Fruit fly (Drosophila melanogaster) whole organism, adult: ENCODE results near the gene CCT1.

ENCODE experiments used
- CG11617 ChIP-seq: fragments of 200-800 bp; sonication (Bioruptor generic); optimal IDR thresholded peaks from 2 replicates; lab custom pipeline; 2017; ENCODE audit warnings: mild to moderate bottlenecking, missing biosample characterization, missing genetic modification reagents, missing genetic modification characterization
- CG12768 ChIP-seq: fragments of 200-800 bp; sonication (Bioruptor generic); optimal IDR thresholded peaks from 2 replicates; lab custom pipeline; 2017; ENCODE audit warnings: missing biosample characterization, missing genetic modification characterization, mild to moderate bottlenecking, moderate library complexity, missing genetic modification reagents
- CG14711 ChIP-seq: fragments of 200-800 bp; sonication (Bioruptor generic); optimal IDR thresholded peaks from 2 replicates; lab custom pipeline; 2018; ENCODE audit warnings: missing biosample characterization, mild to moderate bottlenecking, missing genetic modification characterization, moderate library complexity
- CG1620 ChIP-seq: fragments of 200-800 bp; sonication (Bioruptor generic); optimal IDR thresholded peaks from 2 replicates; lab custom pipeline; 2016; ENCODE audit warnings: missing biosample characterization, missing genetic modification characterization
- CG33017 ChIP-seq: fragments of 200-800 bp; sonication (Bioruptor generic); optimal IDR thresholded peaks from 2 replicates; lab custom pipeline; 2018; ENCODE audit warnings: missing biosample characterization, mild to moderate bottlenecking, missing genetic modification characterization, moderate library complexity
- CG5204 ChIP-seq: fragments of 200-800 bp; sonication (Bioruptor generic); optimal IDR thresholded peaks from 2 replicates; lab custom pipeline; 2016; ENCODE audit warnings: missing biosample characterization, missing genetic modification characterization
- CG7045 ChIP-seq: fragments of 200-800 bp; sonication (Bioruptor generic); optimal IDR thresholded peaks from 2 replicates; lab custom pipeline; 2017; ENCODE audit warnings: missing biosample characterization, mild to moderate bottlenecking, missing genetic modification characterization
- CG7101 ChIP-seq: fragments of 200-800 bp; sonication (Bioruptor generic); optimal IDR thresholded peaks from 2 replicates; lab custom pipeline; 2018; ENCODE audit warnings: missing biosample characterization, mild to moderate bottlenecking, missing genetic modification characterization, moderate library complexity
- Clk ChIP-seq: fragments of 200-800 bp; sonication (Bioruptor generic); optimal IDR thresholded peaks from 2 replicates; lab custom pipeline; 2017; ENCODE audit warnings: missing biosample characterization, missing genetic modification characterization
- Crg-1 ChIP-seq: fragments of 200-800 bp; sonication (Bioruptor generic); optimal IDR thresholded peaks from 2 replicates; lab custom pipeline; 2016; ENCODE audit warnings: missing biosample characterization, missing genetic modification characterization
- Hr96 ChIP-seq: fragments of 200-800 bp; sonication (Bioruptor generic); optimal IDR thresholded peaks from 2 replicates; lab custom pipeline; 2016; ENCODE audit warnings: missing biosample characterization, missing genetic modification characterization
- Mnt ChIP-seq: fragments of 200-800 bp; sonication (Bioruptor generic); optimal IDR thresholded peaks from 2 replicates; lab custom pipeline; 2016; ENCODE audit warnings: missing biosample characterization, mild to moderate bottlenecking, missing genetic modification characterization
- bab1 ChIP-seq: fragments of 200-800 bp; sonication (Bioruptor generic); optimal IDR thresholded peaks from 3 replicates; lab custom pipeline; 2019; ENCODE audit warnings: missing biosample characterization, mild to moderate bottlenecking, missing genetic modification characterization, moderate library complexity
- cic ChIP-seq: fragments of 200-800 bp; sonication (Bioruptor generic); optimal IDR thresholded peaks from 2 replicates; lab custom pipeline; 2017; ENCODE audit warnings: missing biosample characterization, mild to moderate bottlenecking, missing genetic modification characterization, moderate library complexity
- kay ChIP-seq: fragments of 200-800 bp; sonication (Bioruptor generic); peaks from one replicate; lab custom pipeline; 2016; ENCODE audit warnings: missing biosample characterization, missing genetic modification characterization, borderline replicate concordance
- ovo ChIP-seq: fragments of 200-800 bp; sonication (Bioruptor generic); optimal IDR thresholded peaks from 2 replicates; lab custom pipeline; 2016; ENCODE audit warnings: missing biosample characterization, missing genetic modification characterization
- pad ChIP-seq: fragments of 200-800 bp; sonication (Bioruptor generic); optimal IDR thresholded peaks from 3 replicates; lab custom pipeline; 2017; ENCODE audit warnings: missing biosample characterization, missing genetic modification characterization, mild to moderate bottlenecking, moderate library complexity, missing genetic modification reagents
- tj ChIP-seq: fragments of 200-800 bp; sonication (Bioruptor generic); optimal IDR thresholded peaks from 3 replicates; lab custom pipeline; 2017; ENCODE audit warnings: missing biosample characterization, mild to moderate bottlenecking, missing genetic modification characterization, moderate library complexity
- toe ChIP-seq: fragments of 200-800 bp; sonication (Bioruptor generic); optimal IDR thresholded peaks from 2 replicates; lab custom pipeline; 2016; ENCODE audit warnings: missing biosample characterization, missing genetic modification characterization

Gene CCT1

dm6 chr3R:22491088-22491879 is at the start of gene CCT1, which contains the start of gene tHMG1:
Gene CCT1, minus strand, starts transcription at chr3R:22491439.
Gene tHMG1, plus strand, starts transcription at chr3R:22491829.
- TF ChIP-seq CG11617 (GFP tag; lab: Kevin White, UChicago) (peak; percentile 24), Mnt (peak; percentile 71), CG7045 (GFP tag; lab: Kevin White, UChicago) (peak; percentile 41), CG12768 (GFP tag; lab: Kevin White, UChicago) (peak; percentile 0), toe (peak; percentile 49), bab1 (GFP tag; lab: Kevin White, UChicago) (peak; percentile 55), Hr96 (GFP tag; lab: Kevin White, UChicago) (peak; percentile 38), ovo (GFP tag; lab: Kevin White, UChicago) (no peak), pad (GFP tag; lab: Kevin White, UChicago) (no peak), kay (GFP tag; lab: Kevin White, UChicago) (peak; percentile 96)

dm6 chr3R:22540686-22541085 is 49.4 kb upstream of the CCT1 start:
- no peak for TF ChIP-seq Mnt
- no peak for TF ChIP-seq Hr96 (GFP tag; lab: Kevin White, UChicago)

- TF ChIP-seq CG14711 (no peak), tj (GFP tag; lab: Kevin White, UChicago) (peak; percentile 76), CG1620 (GFP tag; lab: Kevin White, UChicago) (no peak), Crg-1 (no peak)
These were observed 48.5 kb upstream of the CCT1 start, which contains the start of gene CG5326 for dm6 chr3R:22539762-22540161. Gene CG5326, minus strand, starts transcription at chr3R:22539919.

dm6 chr3R:22538877-22539276 is 47.6 kb upstream of the CCT1 start:
- TF ChIP-seq Crg-1 (no peak), toe (no peak), CG5204 (GFP tag; lab: Kevin White, UChicago) (no peak), CG7101 (tag; lab: Kevin White, UChicago) (no peak), Mnt (no peak), CG1620 (GFP tag; lab: Kevin White, UChicago) (no peak), CG33017 (tag; lab: Kevin White, UChicago) (no peak), pad (GFP tag; lab: Kevin White, UChicago) (no peak), CG7045 (GFP tag; lab: Kevin White, UChicago) (no peak), CG11617 (GFP tag; lab: Kevin White, UChicago) (no peak), CG12768 (GFP tag; lab: Kevin White, UChicago) (no peak), cic (GFP tag; lab: Kevin White, UChicago) (no peak), Hr96 (GFP tag; lab: Kevin White, UChicago) (no peak), kay (GFP tag; lab: Kevin White, UChicago) (no peak), tj (GFP tag; lab: Kevin White, UChicago) (no peak)

- no peak for TF ChIP-seq ovo (GFP tag; lab: Kevin White, UChicago)
These were observed 45.5 kb upstream of the CCT1 start for dm6 chr3R:22536504-22537423.

dm6 chr3R:22535945-22536344 is 44.7 kb upstream of the CCT1 start:
- TF ChIP-seq ovo (GFP tag; lab: Kevin White, UChicago): no peak
- TF ChIP-seq pad (GFP tag; lab: Kevin White, UChicago): no peak
- no peak for TF ChIP-seq CG7101 (tag; lab: Kevin White, UChicago)
- TF ChIP-seq Hr96 (GFP tag; lab: Kevin White, UChicago): no peak
- no peak for TF ChIP-seq CG33017 (tag; lab: Kevin White, UChicago)
- TF ChIP-seq toe: no peak
- no peak for TF ChIP-seq Mnt
- TF ChIP-seq CG5204 (GFP tag; lab: Kevin White, UChicago): no peak
- TF ChIP-seq CG14711: no peak
- no peak for TF ChIP-seq Crg-1
- TF ChIP-seq CG7045 (GFP tag; lab: Kevin White, UChicago): no peak
- no peak for TF ChIP-seq CG11617 (GFP tag; lab: Kevin White, UChicago)
- TF ChIP-seq tj (GFP tag; lab: Kevin White, UChicago): no peak
- TF ChIP-seq Clk (GFP tag; lab: Kevin White, UChicago): no peak
